Fruit fly (Drosophila melanogaster) whole organism, embryonic: ENCODE results near the gene ZIPIC.

Experiments used
- CG10654 ChIP-seq: fragments of 200-800 bp; sonication (Bioruptor generic); optimal IDR thresholded peaks from 2 replicates; lab custom pipeline; 2016; ENCODE audit warnings: missing biosample characterization, missing genetic modification characterization
- CG11696 ChIP-seq: fragments of 200-800 bp; sonication (Bioruptor generic); IDR thresholded peaks from 2 replicates; pipeline ENCODE4 v1.3.6; 2022; ENCODE audit warnings: missing biosample characterization, missing genetic modification characterization
- CG13775 ChIP-seq: fragments of 200-800 bp; sonication (Bioruptor generic); optimal IDR thresholded peaks from 3 replicates; lab custom pipeline; 2017; ENCODE audit warnings: missing biosample characterization, mild to moderate bottlenecking, missing genetic modification characterization
- CG14710 ChIP-seq: fragments of 200-800 bp; sonication (Bioruptor generic); optimal IDR thresholded peaks from 3 replicates; lab custom pipeline; 2019; ENCODE audit warnings: missing biosample characterization, mild to moderate bottlenecking, missing genetic modification characterization, moderate library complexity
- CG1603 ChIP-seq: fragments of 200-800 bp; sonication (Bioruptor generic); optimal IDR thresholded peaks from 2 replicates; lab custom pipeline; 2019; ENCODE audit warnings: missing biosample characterization, mild to moderate bottlenecking, missing genetic modification characterization, moderate library complexity
- CG16813 ChIP-seq: fragments of 200-800 bp; sonication (Bioruptor generic); IDR thresholded peaks from 3 replicates; pipeline ENCODE4 v1.3.6; 2022; ENCODE audit warnings: missing biosample characterization, missing genetic modification characterization; ENCODE audit not compliant: partially characterized antibody
- CG17359 ChIP-seq: fragments of 200-800 bp; sonication (Bioruptor generic); optimal IDR thresholded peaks from 3 replicates; lab custom pipeline; 2018; ENCODE audit warnings: missing biosample characterization, mild to moderate bottlenecking, missing genetic modification characterization, moderate library complexity
- CG17802 ChIP-seq: fragments of 200-800 bp; sonication (Bioruptor generic); optimal IDR thresholded peaks from 2 replicates; lab custom pipeline; 2018; ENCODE audit warnings: missing biosample characterization, mild to moderate bottlenecking, missing genetic modification characterization, moderate library complexity
- CG18476 ChIP-seq: fragments of 200-800 bp; sonication (Bioruptor generic); optimal IDR thresholded peaks from 2 replicates; lab custom pipeline; 2016; ENCODE audit warnings: missing biosample characterization, mild to moderate bottlenecking, missing genetic modification characterization
- CG30020 ChIP-seq: fragments of 200-800 bp; optimal IDR thresholded peaks from 2 replicates; lab custom pipeline; 2019; ENCODE audit warnings: missing biosample characterization, mild to moderate bottlenecking, missing genetic modification characterization, moderate library complexity
- CG34422 ChIP-seq: fragments of 200-800 bp; sonication (Bioruptor generic); IDR thresholded peaks from 3 replicates; pipeline ENCODE4 v1.3.6; 2022; ENCODE audit warnings: missing biosample characterization, missing genetic modification characterization
- CG3847 ChIP-seq: fragments of 200-800 bp; sonication (Bioruptor generic); IDR thresholded peaks from 2 replicates; pipeline ENCODE4 v1.3.6; 2022; ENCODE audit warnings: missing biosample characterization, missing genetic modification characterization
- CG4617 ChIP-seq: fragments of 200-800 bp; sonication (Bioruptor generic); optimal IDR thresholded peaks from 3 replicates; lab custom pipeline; 2016; ENCODE audit warnings: missing biosample characterization, missing genetic modification characterization, borderline replicate concordance
- CG8089 ChIP-seq: fragments of 200-800 bp; sonication (Bioruptor generic); optimal IDR thresholded peaks from 3 replicates; lab custom pipeline; 2016; ENCODE audit warnings: missing biosample characterization, missing genetic modification characterization
- CG8478 ChIP-seq: fragments of >200 bp; optimal IDR thresholded peaks from 2 replicates; lab custom pipeline; 2018
- CG9797 ChIP-seq: fragments of 200-800 bp; sonication (Bioruptor generic); optimal IDR thresholded peaks from 3 replicates; lab custom pipeline; 2018; ENCODE audit warnings: missing biosample characterization, mild to moderate bottlenecking, missing genetic modification characterization
- Deaf1 ChIP-seq: fragments of 200-800 bp; optimal IDR thresholded peaks from 3 replicates; lab custom pipeline; 2019; ENCODE audit warnings: missing biosample characterization, mild to moderate bottlenecking, missing genetic modification characterization, moderate library complexity
- Doc3 ChIP-seq: fragments of 200-800 bp; sonication (Bioruptor generic); IDR thresholded peaks from 3 replicates; pipeline ENCODE4 v1.3.6; 2022; ENCODE audit warnings: missing biosample characterization, missing genetic modification characterization; ENCODE audit not compliant: partially characterized antibody
- Elba2 ChIP-seq: fragments of 200-800 bp; sonication (Bioruptor generic); optimal IDR thresholded peaks from 3 replicates; lab custom pipeline; 2016; ENCODE audit warnings: missing biosample characterization, missing genetic modification characterization
- GATAe ChIP-seq: fragments of 200-800 bp; sonication (Bioruptor generic); conservative IDR thresholded peaks from 2 replicates; pipeline ENCODE4 v1.3.6; 2022; ENCODE audit warnings: missing biosample characterization, missing genetic modification characterization
- HmgZ ChIP-seq: fragments of 200-800 bp; sonication (Bioruptor generic); optimal IDR thresholded peaks from 2 replicates; lab custom pipeline; 2018; ENCODE audit warnings: missing biosample characterization, mild to moderate bottlenecking, missing genetic modification characterization
- Lpt ChIP-seq: fragments of >200 bp; optimal IDR thresholded peaks from 2 replicates; lab custom pipeline; 2018; ENCODE audit warnings: missing biosample characterization, missing genetic modification characterization
- MESR4 ChIP-seq: fragments of 200-800 bp; sonication (Bioruptor generic); optimal IDR thresholded peaks from 2 replicates; lab custom pipeline; 2018; ENCODE audit warnings: missing biosample characterization, mild to moderate bottlenecking, missing genetic modification characterization, moderate library complexity
- Meics ChIP-seq: fragments of 200-800 bp; sonication (Bioruptor generic); optimal IDR thresholded peaks from 2 replicates; lab custom pipeline; 2017; ENCODE audit warnings: missing biosample characterization, mild to moderate bottlenecking, missing genetic modification characterization
- NfI ChIP-seq: fragments of 200-800 bp; sonication (Bioruptor generic); optimal IDR thresholded peaks from 3 replicates; lab custom pipeline; 2018; ENCODE audit warnings: missing biosample characterization, mild to moderate bottlenecking, missing genetic modification characterization, moderate library complexity
- Ravus ChIP-seq: fragments of 200-800 bp; sonication (Bioruptor generic); IDR thresholded peaks from 2 replicates; pipeline ENCODE4 v1.3.6; 2022; ENCODE audit warnings: missing biosample characterization, missing genetic modification characterization
- bigmax ChIP-seq: fragments of 200-800 bp; sonication (Bioruptor generic); optimal IDR thresholded peaks from 2 replicates; lab custom pipeline; 2018; ENCODE audit warnings: missing biosample characterization, mild to moderate bottlenecking, missing genetic modification characterization
- bowl ChIP-seq: fragments of 200-800 bp; sonication (Bioruptor generic); IDR thresholded peaks from 2 replicates; pipeline ENCODE4 v1.3.6; 2022; ENCODE audit warnings: missing biosample characterization, missing genetic modification characterization
- cas ChIP-seq: fragments of 200-800 bp; sonication (Bioruptor generic); IDR thresholded peaks from 2 replicates; pipeline ENCODE4 v1.3.6; 2022; ENCODE audit warnings: missing biosample characterization, missing genetic modification characterization
- chn ChIP-seq: fragments of 200-800 bp; sonication (Bioruptor generic); optimal IDR thresholded peaks from 2 replicates; lab custom pipeline; 2016; ENCODE audit warnings: missing biosample characterization, missing genetic modification characterization
- ci ChIP-seq: fragments of 200-800 bp; sonication (Bioruptor generic); IDR thresholded peaks from 3 replicates; pipeline ENCODE4 v1.3.6; 2022; ENCODE audit warnings: missing biosample characterization, missing genetic modification characterization
- fd3F ChIP-seq: fragments of 200-800 bp; sonication (Bioruptor generic); optimal IDR thresholded peaks from 2 replicates; lab custom pipeline; 2018; ENCODE audit warnings: missing biosample characterization, mild to moderate bottlenecking, missing genetic modification characterization, moderate library complexity
- fd96Cb ChIP-seq: fragments of 200-800 bp; sonication (Bioruptor generic); optimal IDR thresholded peaks from 2 replicates; lab custom pipeline; 2018; ENCODE audit warnings: missing biosample characterization, mild to moderate bottlenecking, missing genetic modification characterization, moderate library complexity
- ftz-f1 ChIP-seq: fragments of 200-800 bp; sonication (Bioruptor generic); optimal IDR thresholded peaks from 2 replicates; lab custom pipeline; 2016; ENCODE audit warnings: missing biosample characterization, missing genetic modification characterization
- gce ChIP-seq: fragments of 200-800 bp; sonication (Bioruptor generic); IDR thresholded peaks from 3 replicates; pipeline ENCODE4 v1.3.6; 2022; ENCODE audit warnings: missing biosample characterization, missing genetic modification characterization
- ham ChIP-seq: fragments of 200-800 bp; sonication (Bioruptor generic); IDR thresholded peaks from 2 replicates; pipeline ENCODE4 v1.3.6; 2022; ENCODE audit warnings: missing biosample characterization, missing genetic modification characterization
- klu ChIP-seq: fragments of 200-800 bp; sonication (Bioruptor generic); IDR thresholded peaks from 2 replicates; pipeline ENCODE4 v1.3.6; 2022; ENCODE audit warnings: missing biosample characterization, missing genetic modification characterization
- lbe ChIP-seq: fragments of 200-800 bp; sonication (Bioruptor generic); optimal IDR thresholded peaks from 2 replicates; lab custom pipeline; 2016; ENCODE audit warnings: missing biosample characterization, mild to moderate bottlenecking, missing genetic modification characterization
- mld ChIP-seq: fragments of 200-800 bp; sonication (Bioruptor generic); IDR thresholded peaks from 3 replicates; pipeline ENCODE4 v1.3.6; 2022; ENCODE audit warnings: missing biosample characterization, missing genetic modification characterization; ENCODE audit not compliant: partially characterized antibody
- onecut ChIP-seq: fragments of 200-800 bp; sonication (Bioruptor generic); IDR thresholded peaks from 2 replicates; pipeline ENCODE4 v1.3.6; 2022; ENCODE audit warnings: missing biosample characterization, missing genetic modification characterization
- pita ChIP-seq: fragments of 200-800 bp; sonication (Bioruptor generic); optimal IDR thresholded peaks from 2 replicates; lab custom pipeline; 2017; ENCODE audit warnings: missing biosample characterization, mild to moderate bottlenecking, missing genetic modification characterization
- pzg ChIP-seq: fragments of 200-800 bp; sonication (Bioruptor generic); optimal IDR thresholded peaks from 3 replicates; lab custom pipeline; 2018; ENCODE audit warnings: missing biosample characterization, mild to moderate bottlenecking, missing genetic modification characterization, moderate library complexity
- slp2 ChIP-seq: fragments of 200-800 bp; sonication (Bioruptor generic); optimal IDR thresholded peaks from 2 replicates; lab custom pipeline; 2016; ENCODE audit warnings: missing biosample characterization, missing genetic modification characterization
- trh ChIP-seq: fragments of 200-800 bp; sonication (Bioruptor generic); optimal IDR thresholded peaks from 2 replicates; lab custom pipeline; 2016; ENCODE audit warnings: missing biosample characterization, missing genetic modification characterization
- wek ChIP-seq: fragments of 200-800 bp; sonication (Bioruptor generic); optimal IDR thresholded peaks from 3 replicates; lab custom pipeline; 2018; ENCODE audit warnings: missing biosample characterization, mild to moderate bottlenecking, missing genetic modification characterization, moderate library complexity
- yki ChIP-seq: fragments of >200 bp; optimal IDR thresholded peaks from 3 replicates; lab custom pipeline; 2018
- zfh2 ChIP-seq: fragments of 200-800 bp; sonication (Bioruptor generic); optimal IDR thresholded peaks from 2 replicates; lab custom pipeline; 2016; ENCODE audit warnings: missing biosample characterization, missing genetic modification characterization

Gene ZIPIC

dm6 chr3R:30000286-30000685, 36.4 kb downstream of the ZIPIC start, which contains the start of gene Tace (continued):
- TF ChIP-seq Ravus (GFP tag; lab: Robert Waterston, UW) (no peak), trh (no peak), pzg (GFP tag; lab: Kevin White, UChicago) (peak; percentile 44), Elba2 (GFP tag; lab: Kevin White, UChicago) (peak; percentile 85), bowl (GFP tag; lab: Robert Waterston, UW) (no peak), CG8478 (lab: Kevin White, UChicago) (no peak), GATAe (GFP tag; lab: Robert Waterston, UW) (no peak), yki (no peak), onecut (GFP tag; lab: Robert Waterston, UW) (peak; percentile 100), CG14710 (tag; lab: Kevin White, UChicago) (no peak), CG9797 (GFP tag; lab: Kevin White, UChicago) (peak; percentile 15), gce (GFP tag; lab: Robert Waterston, UW) (no peak), mld (GFP tag; lab: Robert Waterston, UW) (no peak), fd96Cb (tag; lab: Kevin White, UChicago) (no peak), pita (GFP tag; lab: Kevin White, UChicago) (no peak), bigmax (GFP tag; lab: Kevin White, UChicago) (no peak), CG17802 (tag; lab: Kevin White, UChicago) (no peak), Meics (GFP tag; lab: Kevin White, UChicago) (no peak), Deaf1 (tag; lab: Kevin White, UChicago) (no peak), CG4617 (GFP tag; lab: Kevin White, UChicago) (no peak)
- TF ChIP-seq, all 482 proteins: peak for 20

dm6 chr3R:29999495-29999894, 37.2 kb downstream of the ZIPIC start, which contains the start of gene CG34298:
CG34298 (plus strand) TSS chr3R:29999795.
- no peak for TF ChIP-seq ci
- TF ChIP-seq CG18476 = no peak
- no peak for TF ChIP-seq CG1603
- no peak for TF ChIP-seq CG17359 (tag; lab: Kevin White, UChicago)
- no peak for TF ChIP-seq CG30020
- no peak for TF ChIP-seq fd3F (GFP tag; lab: Kevin White, UChicago)

- TF ChIP-seq CG1603 (peak; percentile 64), HmgZ (tag; lab: Kevin White, UChicago) (peak; percentile 63), CG11696 (GFP tag; lab: Robert Waterston, UW) (no peak), CG34422 (peak; percentile 79; the same call in 2 of the 3 replicates), CG3847 (GFP tag; lab: Robert Waterston, UW) (peak; percentile 43), zfh2 (GFP tag; lab: Kevin White, UChicago) (peak; percentile 56), slp2 (GFP tag; lab: Kevin White, UChicago) (no peak), chn (peak; percentile 47), lbe (GFP tag; lab: Kevin White, UChicago) (no peak), ftz-f1 (no peak), ham (GFP tag; lab: Robert Waterston, UW) (no peak), Doc3 (GFP tag; lab: Robert Waterston, UW) (peak; percentile 83), Lpt (GFP tag; lab: Kevin White, UChicago) (no peak), klu (GFP tag; lab: Robert Waterston, UW) (peak; percentile 37; the same call in 1 of the 2 replicates), Elba2 (GFP tag; lab: Kevin White, UChicago) (peak; percentile 6), CG30020 (peak; percentile 58), CG16813 (GFP tag; lab: Robert Waterston, UW) (peak; percentile 91), wek (GFP tag; lab: Kevin White, UChicago) (no peak), CG18476 (peak; percentile 47), MESR4 (peak; percentile 66), cas (GFP tag; lab: Robert Waterston, UW) (peak; percentile 8; the same call in 1 of the 2 replicates), CG14710 (tag; lab: Kevin White, UChicago) (peak; percentile 72), CG8089 (GFP tag; lab: Kevin White, UChicago) (peak; percentile 16), Ravus (GFP tag; lab: Robert Waterston, UW) (peak; percentile 2; the same call in 1 of the 2 replicates), CG10654 (peak; percentile 38), CG13775 (peak; percentile 65), NfI (GFP tag; lab: Kevin White, UChicago) (peak; percentile 36)
These were observed 38.9 kb downstream of the ZIPIC start, which contains the start of the genes CG15525 and CG11504 for dm6 chr3R:29997607-29998236. CG15525 (minus strand) TSS chr3R:29997676. CG11504 (plus strand) TSS chr3R:29997900.
